Fruit fly (Drosophila melanogaster): Measurements from ENCODE around the gene CG14668.

- TF ChIP-seq D1 (tag; optimal IDR thresholded peaks at IDR 0.05) (no peak), EcR (GFP tag; optimal IDR thresholded peaks at IDR 0.05) (no peak)
These were observed 39.7 kb upstream of the CG14668 start, which contains the start of gene CG12147 for dm6 chr3R:5427157-5427556.
